Fruit fly (Drosophila melanogaster) whole organism, embryonic: Measurements from ENCODE around the gene Adck5.
A peak's percentile ranks its signal among the peaks of the same experiment; 100 is the strongest.

Source experiments
- CG10267 ChIP-seq: fragments of 200-800 bp; sonication (Bioruptor generic); optimal IDR thresholded peaks from 2 replicates; lab custom pipeline; 2018; ENCODE audit warnings: missing biosample characterization, mild to moderate bottlenecking, missing genetic modification characterization, moderate library complexity
- CG10366 ChIP-seq: fragments of 200-800 bp; sonication (Bioruptor generic); IDR thresholded peaks from 2 replicates; pipeline ENCODE4 v1.3.6; 2022; ENCODE audit warnings: missing biosample characterization, missing genetic modification characterization
- CG11093 ChIP-seq: fragments of 200-800 bp; sonication (Bioruptor generic); IDR thresholded peaks from 3 replicates; pipeline ENCODE4 v1.3.6; 2022; ENCODE audit warnings: missing biosample characterization, missing genetic modification characterization
- CG11695 ChIP-seq: fragments of 200-800 bp; sonication (Bioruptor generic); IDR thresholded peaks from 3 replicates; pipeline ENCODE4 v1.3.6; 2022; ENCODE audit warnings: missing biosample characterization, missing genetic modification characterization
- CG12155 ChIP-seq: fragments of 200-800 bp; sonication (Bioruptor generic); optimal IDR thresholded peaks from 3 replicates; lab custom pipeline; 2016; ENCODE audit warnings: missing biosample characterization, missing genetic modification characterization
- CG12659 ChIP-seq: fragments of 200-800 bp; sonication (Bioruptor generic); optimal IDR thresholded peaks from 3 replicates; lab custom pipeline; 2017; ENCODE audit warnings: mild to moderate bottlenecking, missing biosample characterization, missing genetic modification reagents, missing genetic modification characterization
- CG12744 ChIP-seq: fragments of 200-800 bp; sonication (Bioruptor generic); optimal IDR thresholded peaks from 2 replicates; lab custom pipeline; 2016; ENCODE audit warnings: missing biosample characterization, missing genetic modification characterization
- CG13287 ChIP-seq: fragments of 200-800 bp; sonication (Bioruptor generic); IDR thresholded peaks from 2 replicates; pipeline ENCODE4 v1.3.6; 2022; ENCODE audit warnings: missing biosample characterization, missing genetic modification characterization; ENCODE audit not compliant: partially characterized antibody
- CG14710 ChIP-seq: fragments of 200-800 bp; sonication (Bioruptor generic); optimal IDR thresholded peaks from 3 replicates; lab custom pipeline; 2019; ENCODE audit warnings: missing biosample characterization, mild to moderate bottlenecking, missing genetic modification characterization, moderate library complexity
- CG16779 ChIP-seq: fragments of 200-800 bp; sonication (Bioruptor generic); IDR thresholded peaks from 2 replicates; pipeline ENCODE4 v1.3.6; 2022; ENCODE audit warnings: missing biosample characterization, missing genetic modification characterization
- CG17385 ChIP-seq: fragments of 200-800 bp; sonication (Bioruptor generic); optimal IDR thresholded peaks from 3 replicates; lab custom pipeline; 2018; ENCODE audit warnings: missing biosample characterization, mild to moderate bottlenecking, missing genetic modification characterization
- CG18262 ChIP-seq: fragments of 200-800 bp; optimal IDR thresholded peaks from 3 replicates; lab custom pipeline; 2019; ENCODE audit warnings: missing biosample characterization, mild to moderate bottlenecking, missing genetic modification characterization, moderate library complexity
- CG30020 ChIP-seq: fragments of 200-800 bp; optimal IDR thresholded peaks from 2 replicates; lab custom pipeline; 2019; ENCODE audit warnings: missing biosample characterization, mild to moderate bottlenecking, missing genetic modification characterization, moderate library complexity
- CG32767 ChIP-seq: fragments of 200-800 bp; sonication (Bioruptor generic); IDR thresholded peaks from 2 replicates; pipeline ENCODE4 v1.3.6; 2022; ENCODE audit warnings: missing biosample characterization, missing genetic modification characterization
- CG4282 ChIP-seq: fragments of 200-800 bp; sonication (Bioruptor generic); optimal IDR thresholded peaks from 2 replicates; lab custom pipeline; 2016; ENCODE audit warnings: missing biosample characterization, missing genetic modification characterization
- CG8359 ChIP-seq: fragments of 200-800 bp; sonication (Bioruptor generic); optimal IDR thresholded peaks from 2 replicates; lab custom pipeline; 2017; ENCODE audit warnings: missing biosample characterization, mild to moderate bottlenecking, missing genetic modification characterization, borderline replicate concordance
- CG9609 ChIP-seq: fragments of 200-800 bp; sonication (Bioruptor generic); optimal IDR thresholded peaks from 3 replicates; lab custom pipeline; 2016; ENCODE audit warnings: missing biosample characterization, missing genetic modification characterization
- CTCF ChIP-seq: fragments of 200-800 bp; sonication (Bioruptor generic); optimal IDR thresholded peaks from 2 replicates; lab custom pipeline; 2017; ENCODE audit warnings: missing biosample characterization, mild to moderate bottlenecking, missing genetic modification characterization, moderate library complexity
- Gug ChIP-seq: fragments of 200-800 bp; sonication (Bioruptor generic); IDR thresholded peaks from 4 replicates; pipeline ENCODE4 v1.3.6; 2022; ENCODE audit warnings: missing biosample characterization, missing genetic modification characterization
- HmgZ ChIP-seq: fragments of 200-800 bp; sonication (Bioruptor generic); optimal IDR thresholded peaks from 2 replicates; lab custom pipeline; 2018; ENCODE audit warnings: missing biosample characterization, mild to moderate bottlenecking, missing genetic modification characterization
- Hsf ChIP-seq: fragments of 200-800 bp; sonication (Bioruptor generic); optimal IDR thresholded peaks from 3 replicates; lab custom pipeline; 2016; ENCODE audit warnings: missing biosample characterization, missing genetic modification characterization
- MESR4 ChIP-seq: fragments of 200-800 bp; sonication (Bioruptor generic); optimal IDR thresholded peaks from 2 replicates; lab custom pipeline; 2018; ENCODE audit warnings: missing biosample characterization, mild to moderate bottlenecking, missing genetic modification characterization, moderate library complexity
- Myb ChIP-seq: fragments of 200-800 bp; sonication (Bioruptor generic); optimal IDR thresholded peaks from 2 replicates; lab custom pipeline; 2016; ENCODE audit warnings: missing biosample characterization, missing genetic modification characterization
- Opbp ChIP-seq: fragments of 200-800 bp; sonication (Bioruptor generic); IDR thresholded peaks from 3 replicates; pipeline ENCODE4 v1.3.6; 2022; ENCODE audit warnings: missing biosample characterization, missing genetic modification characterization; ENCODE audit not compliant: partially characterized antibody
- Scr ChIP-seq: fragments of 200-800 bp; sonication (Bioruptor generic); IDR thresholded peaks from 2 replicates; pipeline ENCODE4 v1.3.6; 2022; ENCODE audit warnings: missing biosample characterization, missing genetic modification characterization; ENCODE audit not compliant: partially characterized antibody
- Xbp1 ChIP-seq: fragments of 200-800 bp; sonication (Bioruptor generic); optimal IDR thresholded peaks from 3 replicates; lab custom pipeline; 2016; ENCODE audit warnings: missing biosample characterization, mild to moderate bottlenecking, missing genetic modification characterization
- abd-A ChIP-seq: fragments of 200-800 bp; sonication (Bioruptor generic); optimal IDR thresholded peaks from 3 replicates; lab custom pipeline; 2019; ENCODE audit warnings: missing biosample characterization, mild to moderate bottlenecking, missing genetic modification characterization, moderate library complexity
- ash1 ChIP-seq: fragments of 200-800 bp; sonication (Bioruptor generic); optimal IDR thresholded peaks from 2 replicates; lab custom pipeline; 2018; ENCODE audit warnings: missing biosample characterization, mild to moderate bottlenecking, missing genetic modification characterization
- cas ChIP-seq: fragments of 200-800 bp; sonication (Bioruptor generic); IDR thresholded peaks from 2 replicates; pipeline ENCODE4 v1.3.6; 2022; ENCODE audit warnings: missing biosample characterization, missing genetic modification characterization
- cg ChIP-seq: fragments of 200-800 bp; sonication (Bioruptor generic); optimal IDR thresholded peaks from 3 replicates; lab custom pipeline; 2019; ENCODE audit warnings: missing biosample characterization, mild to moderate bottlenecking, missing genetic modification characterization, moderate library complexity
- crp ChIP-seq, 2 experiments: fragments of 200-800 bp; sonication (Bioruptor generic); optimal IDR thresholded peaks; 2 replicates in 1 of 2; 3 replicates in 1 of 2; lab custom pipeline; 2017; ENCODE audit warnings: missing biosample characterization in 2 of 2, missing genetic modification characterization in 2 of 2, mild to moderate bottlenecking in 1 of 2, moderate library complexity in 1 of 2
- dmrt99B ChIP-seq: fragments of 200-800 bp; sonication (Bioruptor generic); optimal IDR thresholded peaks from 2 replicates; lab custom pipeline; 2018; ENCODE audit warnings: missing biosample characterization, mild to moderate bottlenecking, missing genetic modification characterization, moderate library complexity
- dysf ChIP-seq: fragments of 200-800 bp; sonication (Bioruptor generic); IDR thresholded peaks from 3 replicates; pipeline ENCODE4 v1.3.6; 2022; ENCODE audit warnings: missing biosample characterization, missing genetic modification characterization
- fd64A ChIP-seq: fragments of 200-800 bp; sonication (Bioruptor generic); optimal IDR thresholded peaks from 3 replicates; lab custom pipeline; 2018; ENCODE audit warnings: missing biosample characterization, mild to moderate bottlenecking, missing genetic modification characterization
- gcm ChIP-seq: fragments of 200-800 bp; sonication (Bioruptor generic); optimal IDR thresholded peaks from 2 replicates; lab custom pipeline; 2019; ENCODE audit warnings: missing biosample characterization, mild to moderate bottlenecking, missing genetic modification characterization, moderate library complexity
- gcm2 ChIP-seq: fragments of 200-800 bp; sonication (Bioruptor generic); optimal IDR thresholded peaks from 2 replicates; lab custom pipeline; 2016; ENCODE audit warnings: missing biosample characterization, missing genetic modification characterization
- grn ChIP-seq: fragments of 200-800 bp; sonication (Bioruptor generic); optimal IDR thresholded peaks from 3 replicates; lab custom pipeline; 2017; ENCODE audit warnings: missing biosample characterization, missing genetic modification characterization
- insv ChIP-seq, 2 experiments: fragments of 200-800 bp; sonication (Bioruptor generic); optimal IDR thresholded peaks; 3 replicates each; lab custom pipeline; 2016 to 2018; ENCODE audit warnings: missing biosample characterization in 2 of 2, missing genetic modification characterization in 2 of 2
- kah ChIP-seq: fragments of 200-800 bp; sonication (Bioruptor generic); optimal IDR thresholded peaks from 2 replicates; lab custom pipeline; 2018; ENCODE audit warnings: missing biosample characterization, mild to moderate bottlenecking, missing genetic modification characterization
- mam ChIP-seq: fragments of 200-800 bp; sonication (Bioruptor generic); optimal IDR thresholded peaks from 3 replicates; lab custom pipeline; 2016; ENCODE audit warnings: missing biosample characterization, missing genetic modification characterization
- nom ChIP-seq: fragments of 200-800 bp; sonication (Bioruptor generic); optimal IDR thresholded peaks from 2 replicates; lab custom pipeline; 2017; ENCODE audit warnings: missing biosample characterization, missing genetic modification characterization, mild to moderate bottlenecking, moderate library complexity, missing genetic modification reagents
- p53 ChIP-seq: fragments of 200-800 bp; sonication (Bioruptor generic); optimal IDR thresholded peaks from 2 replicates; lab custom pipeline; 2016; ENCODE audit warnings: missing biosample characterization, missing genetic modification characterization
- pros ChIP-seq: fragments of 200-800 bp; sonication (Bioruptor generic); optimal IDR thresholded peaks from 3 replicates; lab custom pipeline; 2019; ENCODE audit warnings: missing biosample characterization, mild to moderate bottlenecking, missing genetic modification characterization, moderate library complexity
- row ChIP-seq: fragments of 200-800 bp; sonication (Bioruptor generic); IDR thresholded peaks from 3 replicates; pipeline ENCODE4 v1.3.6; 2022; ENCODE audit warnings: missing biosample characterization, missing genetic modification characterization
- slp2 ChIP-seq: fragments of 200-800 bp; sonication (Bioruptor generic); optimal IDR thresholded peaks from 2 replicates; lab custom pipeline; 2016; ENCODE audit warnings: missing biosample characterization, missing genetic modification characterization
- sna ChIP-seq: fragments of 200-800 bp; sonication (Bioruptor generic); IDR thresholded peaks from 2 replicates; pipeline ENCODE4 v1.3.6; 2022; ENCODE audit warnings: missing biosample characterization, missing genetic modification characterization; ENCODE audit not compliant: partially characterized antibody
- stwl ChIP-seq: fragments of 200-800 bp; sonication (Bioruptor generic); optimal IDR thresholded peaks from 3 replicates; lab custom pipeline; 2018; ENCODE audit warnings: missing biosample characterization, mild to moderate bottlenecking, missing genetic modification characterization, moderate library complexity
- vnd ChIP-seq: fragments of 200-800 bp; sonication (Bioruptor generic); IDR thresholded peaks from 3 replicates; pipeline ENCODE4 v1.3.6; 2022; ENCODE audit warnings: missing biosample characterization, missing genetic modification characterization; ENCODE audit not compliant: partially characterized antibody
- vvl ChIP-seq: fragments of 200-800 bp; sonication (Bioruptor generic); IDR thresholded peaks from 2 replicates; pipeline ENCODE4 v1.3.6; 2022; ENCODE audit warnings: missing biosample characterization, missing genetic modification characterization
- zen ChIP-seq: fragments of 200-800 bp; sonication (Bioruptor generic); optimal IDR thresholded peaks from 3 replicates; lab custom pipeline; 2018; ENCODE audit warnings: missing biosample characterization, mild to moderate bottlenecking, missing genetic modification characterization, moderate library complexity

The Adck5 gene

dm6 chr3L:11120419-11120958, 49.1 kb upstream of the Adck5 start, which contains the start of the genes FoxK and mRpL2 (continued):
- TF ChIP-seq CG8359 (peak; percentile 80), Xbp1 (GFP tag; lab: Kevin White, UChicago) (peak; percentile 13), dysf (no peak), CG11695 (0 out of 3 replicates have a peak, but pooled peaks have one; percentile 21), CG17385 (GFP tag; lab: Kevin White, UChicago) (peak; percentile 99), Gug (GFP tag; lab: Robert Waterston, UW) (no peak), ash1 (no peak), CG18262 (tag; lab: Kevin White, UChicago) (no peak), cas (GFP tag; lab: Robert Waterston, UW) (no peak), sna (no peak), CG12744 (GFP tag; lab: Kevin White, UChicago) (no peak), abd-A (tag; lab: Kevin White, UChicago) (no peak), Opbp (peak; percentile 55; the same call in 2 of the 3 replicates), vnd (no peak), CG32767 (GFP tag; lab: Robert Waterston, UW) (peak; percentile 82), CG16779 (GFP tag; lab: Robert Waterston, UW) (no peak), CG12155 (GFP tag; lab: Kevin White, UChicago) (no peak), dmrt99B (no peak), CG10267 (tag; lab: Kevin White, UChicago) (peak; percentile 39), fd64A (GFP tag; lab: Kevin White, UChicago) (no peak), gcm2 (GFP tag; lab: Kevin White, UChicago) (peak; percentile 2), CG13287 (GFP tag; lab: Robert Waterston, UW) (peak; percentile 57; the same call in 1 of the 2 replicates), zen (tag; lab: Kevin White, UChicago) (no peak), stwl (tag; lab: Kevin White, UChicago) (peak; percentile 83), CG11093 (GFP tag; lab: Robert Waterston, UW) (no peak), slp2 (GFP tag; lab: Kevin White, UChicago) (no peak), Myb (GFP tag; lab: Kevin White, UChicago) (peak; percentile 78), Scr (GFP tag; lab: Robert Waterston, UW) (peak; percentile 35; the same call in 1 of the 2 replicates), Hsf (GFP tag; lab: Kevin White, UChicago) (no peak), insv (GFP tag; optimal IDR thresholded peaks at IDR 0.05; lab: Kevin White, UChicago) (peak in 1 of 2 experiments; percentile 38), cg (GFP tag; lab: Kevin White, UChicago) (peak; percentile 26), CG4282 (peak; percentile 39), HmgZ (tag; lab: Kevin White, UChicago) (peak; percentile 54), pros (GFP tag; lab: Kevin White, UChicago) (no peak), CG10366 (GFP tag; lab: Robert Waterston, UW) (no peak), row (GFP tag; lab: Robert Waterston, UW) (peak; percentile 20; the same call in 1 of the 3 replicates), p53 (no peak), gcm (GFP tag; lab: Kevin White, UChicago) (no peak), vvl (GFP tag; lab: Robert Waterston, UW) (peak; percentile 56; the same call in 1 of the 2 replicates), CTCF (GFP tag; lab: Kevin White, UChicago) (peak; percentile 44), MESR4 (GFP tag; lab: Kevin White, UChicago) (peak; percentile 71), crp (GFP tag; optimal IDR thresholded peaks at IDR 0.05; lab: Kevin White, UChicago) (peak; percentile 70 to 97), kah (GFP tag; lab: Kevin White, UChicago) (no peak), nom (GFP tag; lab: Kevin White, UChicago) (peak; percentile 97), CG14710 (tag; lab: Kevin White, UChicago) (peak; percentile 39), CG9609 (no peak), grn (no peak), CG12659 (GFP tag; lab: Kevin White, UChicago) (peak; percentile 43), CG30020 (peak; percentile 29), mam (GFP tag; lab: Kevin White, UChicago) (peak; percentile 21)
